Fruit fly (Drosophila melanogaster): ENCODE results near the gene CG8997.
A peak's percentile ranks its signal among the peaks of the same experiment; 100 is the strongest.

dm6 chr2L:13886326-13887073, 41.4 kb upstream of the CG8997 start:
- TF ChIP-seq CG11762 (GFP tag; optimal IDR thresholded peaks at IDR 0.05; ENCODE audit: insufficient read depth) (no peak), Met (GFP tag; optimal IDR thresholded peaks at IDR 0.05) (no peak), Eip93F (GFP tag; optimal IDR thresholded peaks at IDR 0.05) (peak; percentile 69)

All from whole organism, prepupa.